Fruit fly (Drosophila melanogaster) whole organism, wandering third instar larva: ENCODE measurements around the gene loqs.

Experiments
- CrebA ChIP-seq: fragments of 200-800 bp; sonication (Bioruptor generic); optimal IDR thresholded peaks from 2 replicates; lab custom pipeline; 2016; ENCODE audit warnings: missing biosample characterization, mild to moderate bottlenecking, missing genetic modification characterization, borderline replicate concordance
- GATAd ChIP-seq: sonication (Bioruptor generic); optimal IDR thresholded peaks from 2 replicates; lab custom pipeline; 2016; ENCODE audit warnings: missing biosample characterization, missing genetic modification characterization
- HLH106 ChIP-seq: fragments of 200-800 bp; optimal IDR thresholded peaks from 3 replicates; lab custom pipeline; 2019; ENCODE audit warnings: missing biosample characterization, mild to moderate bottlenecking, missing genetic modification characterization, moderate library complexity
- Hr83 ChIP-seq: fragments of 200-300 bp; sonication (Bioruptor generic); optimal IDR thresholded peaks from 2 replicates; lab custom pipeline; 2016; ENCODE audit warnings: missing biosample characterization, mild to moderate bottlenecking, missing genetic modification characterization, moderate library complexity; ENCODE audit not compliant: poor library complexity, severe bottlenecking
- OdsH ChIP-seq: fragments of 200-800 bp; sonication (Bioruptor generic); optimal IDR thresholded peaks from 2 replicates; lab custom pipeline; 2016; ENCODE audit warnings: missing biosample characterization, mild to moderate bottlenecking, missing genetic modification characterization
- Sp1 ChIP-seq: fragments of 200-800 bp; sonication (Bioruptor generic); optimal IDR thresholded peaks from 3 replicates; lab custom pipeline; 2019; ENCODE audit warnings: missing biosample characterization, mild to moderate bottlenecking, missing genetic modification characterization, moderate library complexity
- br ChIP-seq: fragments of 200-800 bp; sonication (Bioruptor generic); optimal IDR thresholded peaks from 2 replicates; lab custom pipeline; 2016; ENCODE audit warnings: missing biosample characterization, missing genetic modification characterization
- brk ChIP-seq: fragments of 200-800 bp; sonication (Bioruptor generic); optimal IDR thresholded peaks from 2 replicates; lab custom pipeline; 2016; ENCODE audit warnings: missing biosample characterization, mild to moderate bottlenecking, missing genetic modification characterization
- dmrt93B ChIP-seq: fragments of 200-800 bp; sonication (Bioruptor generic); optimal IDR thresholded peaks from 2 replicates; lab custom pipeline; 2018; ENCODE audit warnings: missing biosample characterization, mild to moderate bottlenecking, missing genetic modification characterization
- foxo ChIP-seq, 2 experiments: fragments of 200-800 bp; sonication (Bioruptor generic); optimal IDR thresholded peaks; 2 replicates in 1 of 2; 3 replicates in 1 of 2; lab custom pipeline; 2016 to 2017; ENCODE audit warnings: missing biosample characterization in 2 of 2, missing genetic modification characterization in 2 of 2
- fru ChIP-seq: fragments of 200-800 bp; sonication (Bioruptor generic); optimal IDR thresholded peaks from 3 replicates; lab custom pipeline; 2016; ENCODE audit warnings: missing biosample characterization, mild to moderate bottlenecking, missing genetic modification characterization
- h ChIP-seq: fragments of 200-800 bp; sonication (Bioruptor generic); optimal IDR thresholded peaks from 3 replicates; lab custom pipeline; 2016; ENCODE audit warnings: missing biosample characterization, mild to moderate bottlenecking, missing genetic modification characterization
- jim ChIP-seq: fragments of 175-275, 200-325 bp; sonication (Bioruptor generic); optimal IDR thresholded peaks from 2 replicates; lab custom pipeline; 2016; ENCODE audit warnings: missing biosample characterization, mild to moderate bottlenecking, missing genetic modification characterization
- rgr ChIP-seq: fragments of 200-800 bp; sonication (Bioruptor generic); optimal IDR thresholded peaks from 3 replicates; lab custom pipeline; 2016; ENCODE audit warnings: missing biosample characterization, mild to moderate bottlenecking, missing genetic modification characterization
- sv ChIP-seq: fragments of 200-800 bp; sonication (Bioruptor generic); optimal IDR thresholded peaks from 3 replicates; lab custom pipeline; 2016; ENCODE audit warnings: missing biosample characterization, missing genetic modification characterization
- tai ChIP-seq: sonication (Bioruptor generic); optimal IDR thresholded peaks from 2 replicates; lab custom pipeline; 2016; ENCODE audit warnings: missing biosample characterization, missing genetic modification characterization
- usp ChIP-seq: fragments of >200 bp; optimal IDR thresholded peaks from 2 replicates; lab custom pipeline; 2017; ENCODE audit warnings: missing biosample characterization, missing genetic modification characterization

Gene loqs

dm6 chr2L:13434795-13435634 is 52.6 kb downstream of the loqs start, which contains the start of gene Tehao:
Gene Tehao (plus strand): TSS chr2L:13435622.
- TF ChIP-seq h (GFP tag; lab: Kevin White, UChicago) = peak; percentile 21
- TF ChIP-seq brk (GFP tag; lab: Kevin White, UChicago) = no peak
- TF ChIP-seq foxo (GFP tag; optimal IDR thresholded peaks at IDR 0.05; lab: Kevin White, UChicago) = peak in 1 of 2 experiments; percentile 13
- TF ChIP-seq sv = no peak
- no peak for TF ChIP-seq HLH106 (tag; lab: Kevin White, UChicago)
- TF ChIP-seq dmrt93B (GFP tag; lab: Kevin White, UChicago) = no peak
- peak; percentile 7 for TF ChIP-seq OdsH (GFP tag; lab: Kevin White, UChicago)
- TF ChIP-seq Hr83 (GFP tag; lab: Kevin White, UChicago) = no peak
- TF ChIP-seq GATAd (GFP tag; lab: Kevin White, UChicago) = no peak
- peak; percentile 28 for TF ChIP-seq fru (GFP tag; lab: Kevin White, UChicago)
- TF ChIP-seq tai (GFP tag; lab: Kevin White, UChicago) = no peak
- TF ChIP-seq CrebA = peak; percentile 52
- no peak for TF ChIP-seq Sp1 (GFP tag; lab: Kevin White, UChicago)
- no peak for TF ChIP-seq br (GFP tag; lab: Kevin White, UChicago)
- no peak for TF ChIP-seq jim (GFP tag; lab: Kevin White, UChicago)
- TF ChIP-seq rgr (GFP tag; lab: Kevin White, UChicago) = no peak
- TF ChIP-seq usp (GFP tag; lab: Kevin White, UChicago) = no peak
